Worm (Caenorhabditis elegans) whole organism, young adult: Measurements from ENCODE around the gene sru-11.

ENCODE experiments used
- B0336.3 ChIP-seq: fragments of 200-800 bp; sonication (Bioruptor generic); IDR thresholded peaks from 2 replicates; pipeline ENCODE4 v1.3.6; 2022; ENCODE audit warnings: missing genetic modification characterization, missing compliant biosample characterization
- F10E7.11 ChIP-seq: sonication (generic microtip); optimal IDR thresholded peaks from 2 replicates; lab custom pipeline; 2017; ENCODE audit warnings: mild to moderate bottlenecking, missing genetic modification characterization, moderate library complexity, missing compliant biosample characterization
- Y53F4B.3 ChIP-seq: fragments of 200-800 bp; sonication (Bioruptor generic); IDR thresholded peaks from 2 replicates; pipeline ENCODE4 v1.3.6; 2022; ENCODE audit warnings: missing genetic modification reagents, missing genetic modification characterization, missing compliant biosample characterization
- Y53G8AR.9 ChIP-seq: fragments of 200-800 bp; sonication (Bioruptor generic); conservative IDR thresholded peaks from 2 replicates; pipeline ENCODE4 v1.3.6; 2022; ENCODE audit warnings: missing genetic modification reagents, missing genetic modification characterization, missing compliant biosample characterization
- him-1 ChIP-seq: sonication (generic microtip); optimal IDR thresholded peaks from 2 replicates; lab custom pipeline; 2016; ENCODE audit warnings: missing genotype, missing genetic modification reagents, missing genetic modification characterization, missing compliant biosample characterization
- pha-4 ChIP-seq: fragments of 150-350 bp; sonication (generic microtip); optimal IDR thresholded peaks from 2 replicates; lab custom pipeline; 2014; ENCODE audit warnings: missing biosample characterization, missing genetic modification reagents, missing genetic modification characterization
- zfh-2 ChIP-seq: fragments of 200-800 bp; sonication (Bioruptor generic); conservative IDR thresholded peaks from 2 replicates; pipeline ENCODE4 v1.3.6; 2022; ENCODE audit warnings: missing genetic modification reagents, missing genetic modification characterization, missing compliant biosample characterization

ce11 chrIV:13626469-13626868 lies 41.7 kb downstream of the sru-11 start, which contains the start of gene sru-21:
- TF ChIP-seq pha-4 (tag; lab: Kevin White, UChicago) (no peak), B0336.3 (GFP tag; lab: Robert Waterston, UW) (no peak), him-1 (tag; lab: Kevin White, UChicago) (no peak), Y53F4B.3 (GFP tag; lab: Robert Waterston, UW) (no peak), Y53G8AR.9 (GFP tag; lab: Robert Waterston, UW) (no peak), zfh-2 (GFP tag; lab: Robert Waterston, UW) (no peak), F10E7.11 (tag; lab: Kevin White, UChicago) (no peak)
